Worm (Caenorhabditis elegans): ENCODE data around the gene F44F4.3.

Gene F44F4.3

ce11 chrII:10868670-10869246, 17.0 kb downstream of the F44F4.3 start, which contains the start of the genes gmps-1 and cap-2 (continued):
- peak; percentile 60 for TF ChIP-seq Y5F2A.4 (GFP tag; optimal IDR thresholded peaks at IDR 0.05)
- TF ChIP-seq dmd-8 (GFP tag; IDR thresholded peaks at IDR 0.05), result peak; percentile 70; the same call in 1 of the 2 replicates
- peak; percentile 72 for TF ChIP-seq zip-2 (tag; optimal IDR thresholded peaks at IDR 0.05)
- peak; percentile 75 for TF ChIP-seq snpc-1.2 (GFP tag; IDR thresholded peaks at IDR 0.05)
- no peak for TF ChIP-seq daf-12 (tag; optimal IDR thresholded peaks at IDR 0.05)
- TF ChIP-seq nhr-102 (tag; optimal IDR thresholded peaks at IDR 0.05), result peak; percentile 96
- peak; percentile 95 for TF ChIP-seq ceh-20 (GFP tag; IDR thresholded peaks at IDR 0.05)
- peak; percentile 79 for TF ChIP-seq jun-1 (tag; optimal IDR thresholded peaks at IDR 0.05)
- TF ChIP-seq F10B5.3 (tag; optimal IDR thresholded peaks at IDR 0.05), result peak; percentile 90
- no peak for TF ChIP-seq nhr-111 (GFP tag; optimal IDR thresholded peaks at IDR 0.05)
- peak; percentile 98 for TF ChIP-seq T26A8.4 (GFP tag; IDR thresholded peaks at IDR 0.05)
- TF ChIP-seq duxl-1 (tag; optimal IDR thresholded peaks at IDR 0.05; ENCODE audit: poor library complexity), result peak; percentile 94
- peak; percentile 97 for TF ChIP-seq arid-1 (GFP tag; conservative IDR thresholded peaks at IDR 0.05)
- TF ChIP-seq dmd-6 (GFP tag; IDR thresholded peaks at IDR 0.05), result peak; percentile 95
- TF ChIP-seq F37D6.2 (tag; optimal IDR thresholded peaks at IDR 0.05), result peak; percentile 91
- TF ChIP-seq nhr-42 (GFP tag; IDR thresholded peaks at IDR 0.05), result peak; percentile 94
- TF ChIP-seq rbr-2 (tag; optimal IDR thresholded peaks at IDR 0.05), result peak; percentile 95
- peak; percentile 91 for TF ChIP-seq mdt-29 (GFP tag; IDR thresholded peaks at IDR 0.05)
- TF ChIP-seq zip-11 (GFP tag; IDR thresholded peaks at IDR 0.05), result no peak
- TF ChIP-seq fkh-10 (GFP tag; optimal IDR thresholded peaks at IDR 0.05), result peak; percentile 95
- peak; percentile 89 for TF ChIP-seq T20F7.1 (GFP tag; optimal IDR thresholded peaks at IDR 0.05)
- TF ChIP-seq aly-2 (tag; optimal IDR thresholded peaks at IDR 0.05), result no peak
- peak; percentile 93 for TF ChIP-seq lin-38 (GFP tag; IDR thresholded peaks at IDR 0.05)
- peak; percentile 89 for TF ChIP-seq ZK337.2 (GFP tag; IDR thresholded peaks at IDR 0.05)
- no peak for TF ChIP-seq unc-39 (tag; optimal IDR thresholded peaks at IDR 0.05)
- TF ChIP-seq hlh-30 (tag; optimal IDR thresholded peaks at IDR 0.05; ENCODE audit: insufficient read depth), result peak; percentile 92
- TF ChIP-seq lir-3 (tag; optimal IDR thresholded peaks at IDR 0.05), result peak; percentile 55
- peak; percentile 74 for TF ChIP-seq zfp-2 (tag; optimal IDR thresholded peaks at IDR 0.05)

DNA sequence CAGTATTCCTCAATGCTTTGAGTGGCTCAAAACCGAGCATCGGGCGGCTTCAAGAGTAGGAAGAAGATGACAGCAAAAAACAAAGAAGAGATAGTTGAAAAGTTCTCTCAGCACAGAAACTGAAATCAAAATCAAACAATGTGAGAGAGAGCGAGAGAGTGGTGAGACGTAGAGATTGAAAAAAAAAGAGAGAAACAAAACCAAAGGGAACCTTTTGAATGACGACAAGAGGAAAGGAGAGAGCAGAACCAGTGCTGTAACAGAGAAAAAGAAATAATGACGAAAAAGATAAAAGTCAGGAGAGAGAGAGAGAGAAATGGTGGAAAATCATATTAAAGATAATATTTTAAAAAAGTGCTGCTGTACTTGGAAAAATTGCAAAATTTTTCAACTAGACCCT, 18.5 kb downstream of the F44F4.3 start:
- TF ChIP-seq nhr-41 (GFP tag; IDR thresholded peaks at IDR 0.05), result no peak
- no peak for TF ChIP-seq nhr-48 (tag; optimal IDR thresholded peaks at IDR 0.05)
- no peak for TF ChIP-seq lin-39 (tag; optimal IDR thresholded peaks at IDR 0.05)
- no peak for TF ChIP-seq vab-7 (GFP tag; IDR thresholded peaks at IDR 0.05)
- no peak for TF ChIP-seq lin-29 (GFP tag; IDR thresholded peaks at IDR 0.05)
- TF ChIP-seq zfp-3 (GFP tag; conservative IDR thresholded peaks at IDR 0.05), result no peak
- no peak for TF ChIP-seq nhr-76 (tag; optimal IDR thresholded peaks at IDR 0.05)
- no peak for TF ChIP-seq Y5F2A.4 (GFP tag; optimal IDR thresholded peaks at IDR 0.05)
- TF ChIP-seq hmg-1.1 (GFP tag; IDR thresholded peaks at IDR 0.05), result peak; percentile 65
- no peak for TF ChIP-seq aly-2 (tag; optimal IDR thresholded peaks at IDR 0.05)
- TF ChIP-seq dmd-9 (GFP tag; IDR thresholded peaks at IDR 0.05), result no peak
- no peak for TF ChIP-seq nhr-237 (tag; optimal IDR thresholded peaks at IDR 0.05)
- no peak for TF ChIP-seq egl-43 (GFP tag; IDR thresholded peaks at IDR 0.05)
- TF ChIP-seq spr-1 (tag; optimal IDR thresholded peaks at IDR 0.05), result no peak
- TF ChIP-seq hlh-11 (tag; optimal IDR thresholded peaks at IDR 0.05), result peak; percentile 51
- no peak for TF ChIP-seq unc-62 (GFP tag; optimal IDR thresholded peaks at IDR 0.05 in 1 of 2)
- no peak for TF ChIP-seq unc-62 (tag; optimal IDR thresholded peaks at IDR 0.05)
- peak; percentile 53 for TF ChIP-seq mes-2 (tag; optimal IDR thresholded peaks at IDR 0.05; ENCODE audit: poor library complexity, severe bottlenecking)
- TF ChIP-seq ceh-62 (tag; optimal IDR thresholded peaks at IDR 0.05), result no peak
- no peak for TF ChIP-seq saeg-2 (GFP tag; IDR thresholded peaks at IDR 0.05)
- TF ChIP-seq madf-5 (GFP tag; IDR thresholded peaks at IDR 0.05), result no peak
- TF ChIP-seq tra-1 (GFP tag; IDR thresholded peaks at IDR 0.05), result no peak
- peak; percentile 6 for TF ChIP-seq hlh-30 (tag; optimal IDR thresholded peaks at IDR 0.05; ENCODE audit: insufficient read depth)
- TF ChIP-seq snpc-1.2 (GFP tag; IDR thresholded peaks at IDR 0.05), result no peak
- TF ChIP-seq ceh-44 (GFP tag; IDR thresholded peaks at IDR 0.05), result no peak
- TF ChIP-seq pqm-1 (tag; optimal IDR thresholded peaks at IDR 0.05), result peak; percentile 31
- no peak for TF ChIP-seq unc-130 (GFP tag; optimal IDR thresholded peaks at IDR 0.05)
